Worm (Caenorhabditis elegans) whole organism, L4 larva: ENCODE measurements around the gene ZK1098.2.
A peak's percentile ranks its signal among the peaks of the same experiment; 100 is the strongest.

Source experiments
- F10B5.3 ChIP-seq: sonication (generic microtip); optimal IDR thresholded peaks from 2 replicates; lab custom pipeline; 2016; ENCODE audit warnings: mild to moderate bottlenecking, missing genetic modification characterization, missing compliant biosample characterization
- Y75B8A.6 ChIP-seq: fragments of 200-800 bp; sonication (Bioruptor generic); IDR thresholded peaks from 2 replicates; pipeline ENCODE4 v1.3.6; 2022; ENCODE audit warnings: missing genetic modification reagents, missing genetic modification characterization, missing compliant biosample characterization
- aha-1 ChIP-seq: fragments of 150-350 bp; peaks from one replicate; lab custom pipeline; 2014; ENCODE audit warnings: missing biosample characterization, missing genetic modification characterization
- aly-2 ChIP-seq: sonication (generic microtip); optimal IDR thresholded peaks from 2 replicates; lab custom pipeline; 2018; ENCODE audit warnings: missing biosample characterization, missing genetic modification characterization
- arid-1 ChIP-seq: fragments of 200-800 bp; sonication (Bioruptor generic); conservative IDR thresholded peaks from 2 replicates; pipeline ENCODE4 v1.3.6; 2022; ENCODE audit warnings: missing genetic modification reagents, missing genetic modification characterization, missing compliant biosample characterization
- attf-4 ChIP-seq: sonication (generic microtip); optimal IDR thresholded peaks from 3 replicates; lab custom pipeline; 2017; ENCODE audit warnings: missing biosample characterization, missing genetic modification characterization
- ceh-28 ChIP-seq: fragments of 150-350 bp; optimal IDR thresholded peaks from 2 replicates; lab custom pipeline; 2014; ENCODE audit warnings: missing biosample characterization, missing genetic modification reagents, missing genetic modification characterization
- ceh-44 ChIP-seq: fragments of 200-800 bp; sonication (Bioruptor generic); IDR thresholded peaks from 2 replicates; pipeline ENCODE4 v1.3.6; 2022; ENCODE audit warnings: missing genetic modification reagents, missing genetic modification characterization, missing compliant biosample characterization
- ceh-62 ChIP-seq: sonication (generic microtip); optimal IDR thresholded peaks from 2 replicates; lab custom pipeline; 2017; ENCODE audit warnings: missing biosample characterization, missing genetic modification characterization
- ceh-82 ChIP-seq: sonication (generic microtip); optimal IDR thresholded peaks from 2 replicates; lab custom pipeline; 2017; ENCODE audit warnings: missing biosample characterization, missing genetic modification characterization
- daf-19 ChIP-seq: fragments of 200-800 bp; sonication (Bioruptor generic); conservative IDR thresholded peaks from 2 replicates; pipeline ENCODE4 v1.3.6; 2022; ENCODE audit warnings: missing genetic modification characterization, missing compliant biosample characterization
- daf-8 ChIP-seq: fragments of 200-800 bp; sonication (Bioruptor generic); IDR thresholded peaks from 2 replicates; pipeline ENCODE4 v1.3.6; 2022; ENCODE audit warnings: missing genetic modification characterization, missing compliant biosample characterization
- dmd-9 ChIP-seq: fragments of 200-800 bp; sonication (Bioruptor generic); IDR thresholded peaks from 2 replicates; pipeline ENCODE4 v1.3.6; 2022; ENCODE audit warnings: missing genetic modification reagents, missing genetic modification characterization, missing compliant biosample characterization
- dpl-1 ChIP-seq: fragments of 150-350 bp; optimal IDR thresholded peaks from 2 replicates; lab custom pipeline; 2014; ENCODE audit warnings: missing biosample characterization, missing genetic modification reagents, missing genetic modification characterization
- dve-1 ChIP-seq: sonication (generic microtip); optimal IDR thresholded peaks from 2 replicates; lab custom pipeline; 2017; ENCODE audit warnings: antibody characterized with exemption, mild to moderate bottlenecking, missing genetic modification characterization, missing compliant biosample characterization; ENCODE audit not compliant: insufficient read depth
- fkh-10 ChIP-seq: fragments of 150-350 bp; optimal IDR thresholded peaks from 2 replicates; lab custom pipeline; 2014; ENCODE audit warnings: missing biosample characterization, missing genetic modification reagents, missing genetic modification characterization
- hif-1 ChIP-seq, 2 experiments: sonication (generic microtip); optimal IDR thresholded peaks; 2 replicates each; lab custom pipeline; 2016 to 2017; ENCODE audit warnings: missing compliant biosample characterization in 2 of 2, missing genetic modification characterization in 2 of 2, missing genetic modification reagents in 2 of 2, missing genotype in 2 of 2, mild to moderate bottlenecking in 1 of 2
- hlh-30 ChIP-seq: sonication (generic microtip); optimal IDR thresholded peaks from 2 replicates; lab custom pipeline; 2017; ENCODE audit warnings: antibody characterized with exemption, mild to moderate bottlenecking, missing genetic modification characterization, missing compliant biosample characterization; ENCODE audit not compliant: insufficient read depth
- lsy-2 ChIP-seq, 2 experiments: fragments of 150-350 bp in 1 of 2; sonication (generic microtip) in 1 of 2; optimal IDR thresholded peaks; 2 replicates each; lab custom pipeline; 2014 to 2017; ENCODE audit warnings: missing biosample characterization in 2 of 2, missing genetic modification characterization in 2 of 2
- madf-5 ChIP-seq, 2 experiments: fragments of 200-800 bp; sonication (Bioruptor generic); IDR thresholded peaks; 2 replicates each; pipeline ENCODE4 v1.3.6; 2022; ENCODE audit warnings: missing compliant biosample characterization in 2 of 2, missing genetic modification characterization in 2 of 2
- mdl-1 ChIP-seq, 2 experiments: fragments of 150-350 bp in 1 of 2; sonication (generic microtip) in 1 of 2; optimal IDR thresholded peaks; 2 replicates each; lab custom pipeline; 2014 to 2017; ENCODE audit warnings: missing biosample characterization in 2 of 2, missing genetic modification characterization in 2 of 2
- mdt-29 ChIP-seq: fragments of 200-800 bp; sonication (Bioruptor generic); IDR thresholded peaks from 2 replicates; pipeline ENCODE4 v1.3.6; 2022; ENCODE audit warnings: missing genetic modification reagents, missing genetic modification characterization, missing compliant biosample characterization
- mes-2 ChIP-seq: sonication (generic microtip); optimal IDR thresholded peaks from 2 replicates; lab custom pipeline; 2016; ENCODE audit warnings: missing genotype, mild to moderate bottlenecking, missing genetic modification characterization, missing compliant biosample characterization; ENCODE audit not compliant: poor library complexity, severe bottlenecking
- mxl-3 ChIP-seq: fragments of 200-800 bp; sonication (Bioruptor generic); optimal IDR thresholded peaks from 2 replicates; lab custom pipeline; 2018; ENCODE audit warnings: mild to moderate bottlenecking, missing genetic modification characterization, missing compliant biosample characterization
- nhr-102 ChIP-seq: sonication (generic microtip); optimal IDR thresholded peaks from 2 replicates; lab custom pipeline; 2016; ENCODE audit warnings: mild to moderate bottlenecking, missing genetic modification characterization, moderate library complexity, missing compliant biosample characterization
- nhr-11 ChIP-seq: fragments of 150-350 bp; optimal IDR thresholded peaks from 2 replicates; lab custom pipeline; 2014; ENCODE audit warnings: missing biosample characterization, missing genetic modification characterization
- nhr-237 ChIP-seq: sonication (generic microtip); optimal IDR thresholded peaks from 2 replicates; lab custom pipeline; 2017; ENCODE audit warnings: missing biosample characterization, missing genetic modification characterization
- nhr-25 ChIP-seq: sonication (generic microtip); optimal IDR thresholded peaks from 2 replicates; lab custom pipeline; 2017; ENCODE audit warnings: missing genetic modification characterization, mild to moderate bottlenecking, missing compliant biosample characterization, antibody characterized with exemption, moderate library complexity, borderline replicate concordance; ENCODE audit not compliant: insufficient read depth
- nhr-6 ChIP-seq: fragments of 150-350 bp; optimal IDR thresholded peaks from 2 replicates; lab custom pipeline; 2014; ENCODE audit warnings: missing biosample characterization, missing genetic modification characterization
- nhr-76 ChIP-seq: fragments of 150-350 bp; optimal IDR thresholded peaks from 2 replicates; lab custom pipeline; 2014; ENCODE audit warnings: missing biosample characterization, missing genetic modification characterization
- pqm-1 ChIP-seq: sonication (generic microtip); optimal IDR thresholded peaks from 2 replicates; lab custom pipeline; 2017; ENCODE audit warnings: missing biosample characterization, missing genetic modification characterization
- rbr-2 ChIP-seq: sonication (generic microtip); optimal IDR thresholded peaks from 2 replicates; lab custom pipeline; 2016; ENCODE audit warnings: missing genotype, missing genetic modification characterization, missing compliant biosample characterization
- set-16 ChIP-seq: fragments of 200-800 bp; sonication (Bioruptor generic); IDR thresholded peaks from 2 replicates; pipeline ENCODE4 v1.3.6; 2022; ENCODE audit warnings: missing genetic modification reagents, missing genetic modification characterization, missing compliant biosample characterization
- snpc-4 ChIP-seq: fragments of 150-350 bp; optimal IDR thresholded peaks from 2 replicates; lab custom pipeline; 2014; ENCODE audit warnings: missing biosample characterization, missing genetic modification characterization
- spr-3 ChIP-seq: fragments of 200-800 bp; sonication (Bioruptor generic); optimal IDR thresholded peaks from 2 replicates; lab custom pipeline; 2018; ENCODE audit warnings: mild to moderate bottlenecking, missing genetic modification characterization, missing compliant biosample characterization
- tag-97 ChIP-seq: fragments of 200-800 bp; sonication (Bioruptor generic); IDR thresholded peaks from 2 replicates; pipeline ENCODE4 v1.3.6; 2022; ENCODE audit warnings: missing genetic modification characterization, missing compliant biosample characterization
- unc-62 ChIP-seq, 3 experiments: fragments of 150-350 bp in 1 of 3; sonication (generic microtip); optimal IDR thresholded peaks in 2 of 3; peaks in 1 of 3; 1 replicate in 1 of 3; 2 replicates in 2 of 3; lab custom pipeline; 2014 to 2017; ENCODE audit warnings: missing biosample characterization in 3 of 3, missing genetic modification characterization in 3 of 3, missing genetic modification reagents in 3 of 3, missing genotype in 1 of 3
- zip-2 ChIP-seq: fragments of 150-350 bp; optimal IDR thresholded peaks from 2 replicates; lab custom pipeline; 2014; ENCODE audit warnings: missing biosample characterization, missing genetic modification characterization
- ztf-7 ChIP-seq: fragments of 150-350 bp; optimal IDR thresholded peaks from 2 replicates; lab custom pipeline; 2014; ENCODE audit warnings: missing biosample characterization, missing genetic modification characterization

The ZK1098.2 gene

DNA sequence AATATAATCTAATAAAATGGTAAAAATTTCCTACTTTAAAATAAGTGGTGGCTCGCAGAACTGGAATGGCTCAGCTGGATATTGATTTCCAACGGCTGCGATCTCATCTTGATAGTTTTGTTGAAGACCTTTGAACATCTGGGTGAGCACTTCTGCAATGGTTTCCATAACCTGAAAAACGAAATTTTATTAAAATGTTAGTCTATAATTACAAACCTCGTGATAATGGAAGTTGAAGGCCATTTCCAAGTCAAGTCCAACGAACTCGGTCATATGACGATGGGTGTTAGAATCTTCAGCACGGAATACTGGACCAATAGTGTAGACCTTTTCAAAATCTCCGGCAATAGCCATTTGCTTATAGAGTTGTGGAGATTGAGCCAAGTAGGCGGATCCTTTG, 39.2 kb upstream of the ZK1098.2 start:
- peak in 1 of 2 experiments; percentile 10 for TF ChIP-seq unc-62 (GFP tag; optimal IDR thresholded peaks at IDR 0.05 in 1 of 2; lab: Kevin White, UChicago)
- TF ChIP-seq unc-62 (tag; optimal IDR thresholded peaks at IDR 0.05; lab: Kevin White, UChicago): no peak
- TF ChIP-seq ceh-28 (tag; lab: Kevin White, UChicago): no peak

DNA sequence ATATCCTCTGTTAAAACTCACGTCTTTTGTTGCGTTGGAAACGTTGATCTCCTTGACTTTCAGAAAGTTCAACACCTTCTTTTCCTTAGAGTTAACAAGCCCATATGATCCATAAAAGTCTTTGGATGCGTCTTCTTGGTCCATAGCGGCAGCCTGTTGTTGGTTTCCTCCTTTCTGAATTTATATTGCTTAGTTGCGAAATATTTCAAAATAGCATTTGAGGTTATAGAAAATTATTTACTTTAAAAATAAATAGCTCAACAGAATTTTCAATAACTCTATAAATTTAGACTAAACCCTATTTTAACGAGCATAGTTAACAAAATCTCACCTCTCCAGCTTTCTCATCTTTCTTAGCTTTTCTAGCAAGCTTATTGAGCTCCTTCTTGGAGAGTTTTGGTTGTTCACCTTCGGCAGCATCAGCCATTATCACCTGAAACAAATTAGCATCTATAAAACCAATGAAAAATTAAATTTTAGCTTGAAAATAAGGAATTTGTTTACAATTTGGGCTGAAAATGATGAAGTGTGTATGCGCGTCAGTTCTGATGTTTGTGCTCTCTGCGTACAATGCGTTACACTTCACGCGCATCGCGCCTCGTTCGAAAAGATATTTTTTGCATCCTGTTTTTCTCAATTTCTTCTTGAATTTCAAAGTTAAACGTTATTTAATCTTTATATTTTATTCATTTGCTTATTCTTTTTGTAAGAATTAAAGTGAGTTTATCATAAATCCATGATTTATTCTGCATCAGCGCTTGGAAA, 38.0 kb upstream of the ZK1098.2 start, which contains the start of the genes dars-1 and ctr-9:
TSS of gene dars-1 (minus strand) at position 433 of the 765 bp plus-strand sequence.
TSS of gene ctr-9 (plus strand) at position 614 of the 765 bp plus-strand sequence.
- peak in 1 of 2 experiments; percentile 31 for TF ChIP-seq lsy-2 (tag; optimal IDR thresholded peaks at IDR 0.05; lab: Kevin White, UChicago)
- peak; percentile 43 for TF ChIP-seq dpl-1 (GFP tag; lab: Kevin White, UChicago)
- peak; percentile 91 for TF ChIP-seq zip-2 (tag; lab: Kevin White, UChicago)
- 0 out of 2 replicates have a peak, but pooled peaks have one; percentile 1 for TF ChIP-seq arid-1 (GFP tag; lab: Robert Waterston, UW)
- TF ChIP-seq aha-1 (tag; lab: Kevin White, UChicago): no peak
- TF ChIP-seq mes-2 (tag; lab: Kevin White, UChicago): peak; percentile 18
- TF ChIP-seq daf-19 (GFP tag; lab: Robert Waterston, UW): no peak
- no peak for TF ChIP-seq nhr-6 (tag; lab: Kevin White, UChicago)
- no peak for TF ChIP-seq dve-1 (tag; lab: Kevin White, UChicago)

DNA sequence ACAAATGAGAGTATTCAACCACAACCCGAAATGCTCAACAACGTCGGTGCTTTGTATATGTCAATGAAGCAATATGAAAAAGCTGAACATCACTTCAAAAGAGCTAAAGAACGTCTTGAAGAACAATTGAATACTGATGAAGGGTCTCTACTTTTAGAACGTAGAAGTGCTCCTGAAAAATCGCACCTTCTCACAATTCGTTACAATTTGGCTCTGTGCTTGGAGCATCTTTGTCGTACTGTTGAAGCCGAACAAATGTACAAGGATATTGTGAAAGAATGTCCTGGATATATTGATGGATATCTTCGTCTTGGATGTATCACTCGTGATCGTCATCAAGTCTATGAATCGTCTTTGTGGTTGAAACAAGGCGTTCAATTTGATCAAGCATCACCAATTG, 34.8 kb upstream of the ZK1098.2 start:
- peak; percentile 78 for TF ChIP-seq aha-1 (tag; lab: Kevin White, UChicago)
- peak in 1 of 2 experiments; percentile 97 for TF ChIP-seq unc-62 (GFP tag; optimal IDR thresholded peaks at IDR 0.05 in 1 of 2; lab: Kevin White, UChicago)
- TF ChIP-seq unc-62 (tag; optimal IDR thresholded peaks at IDR 0.05; lab: Kevin White, UChicago): no peak
- no peak for TF ChIP-seq arid-1 (GFP tag; lab: Robert Waterston, UW)
- TF ChIP-seq ceh-44: no peak

DNA sequence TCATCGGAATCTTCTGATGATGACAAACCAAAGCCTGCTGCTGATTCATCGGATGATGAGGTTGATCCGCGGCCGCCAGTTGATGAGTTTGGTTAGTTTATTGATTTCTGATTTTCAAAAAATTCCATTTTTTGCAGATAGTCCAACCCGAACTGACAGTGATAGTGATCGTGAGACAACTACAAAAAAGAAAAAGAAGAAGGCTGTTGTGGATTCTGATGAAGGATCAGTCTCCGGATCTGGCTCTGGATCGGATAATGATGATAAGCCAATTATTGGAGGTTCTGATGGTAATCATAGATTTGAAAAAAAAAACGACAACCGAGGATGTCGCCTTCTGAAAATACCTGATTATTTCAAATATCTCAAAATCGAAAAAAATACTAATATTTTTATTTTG, 32.9 kb upstream of the ZK1098.2 start:
- TF ChIP-seq dpl-1 (GFP tag; lab: Kevin White, UChicago) (no peak), aha-1 (tag; lab: Kevin White, UChicago) (peak; percentile 64)

DNA sequence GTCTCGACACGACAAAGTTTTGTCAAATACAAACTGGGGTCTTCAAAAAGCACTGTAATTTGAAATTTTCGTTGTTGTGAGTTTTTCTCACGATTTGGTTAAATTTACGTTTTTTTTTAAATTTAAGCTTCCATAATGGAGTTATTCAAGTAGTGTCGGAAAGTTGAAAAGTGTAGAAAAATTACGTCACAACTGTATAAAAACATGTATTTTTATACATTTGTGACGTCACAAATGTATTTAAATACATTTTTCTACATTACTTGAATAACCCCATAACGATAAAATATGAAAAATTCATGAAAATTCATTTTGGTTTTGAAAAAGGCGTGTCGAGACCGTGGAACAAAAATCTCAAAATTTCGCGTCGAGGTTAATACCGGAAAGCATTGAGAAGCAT, 31.5 kb upstream of the ZK1098.2 start:
- TF ChIP-seq ceh-62: no peak
- TF ChIP-seq Y75B8A.6 (GFP tag; lab: Robert Waterston, UW): no peak
- no peak for TF ChIP-seq nhr-76 (tag; lab: Kevin White, UChicago)
- no peak for TF ChIP-seq ztf-7 (tag; lab: Kevin White, UChicago)
- no peak for TF ChIP-seq pqm-1
- no peak for TF ChIP-seq nhr-237 (tag; lab: Kevin White, UChicago)
- TF ChIP-seq mdl-1 (tag; optimal IDR thresholded peaks at IDR 0.05; lab: Kevin White, UChicago): no peak
- no peak for TF ChIP-seq hif-1 (tag; optimal IDR thresholded peaks at IDR 0.05; lab: Kevin White, UChicago)
- no peak for TF ChIP-seq snpc-4
- no peak for TF ChIP-seq daf-8 (GFP tag; lab: Robert Waterston, UW)
- no peak for TF ChIP-seq aly-2 (tag; lab: Kevin White, UChicago)
- no peak for TF ChIP-seq rbr-2 (tag; lab: Kevin White, UChicago)
- no peak for TF ChIP-seq dmd-9 (GFP tag; lab: Robert Waterston, UW)
- no peak for TF ChIP-seq ceh-28 (tag; lab: Kevin White, UChicago)
- TF ChIP-seq, all 104 proteins: peak for 0

DNA sequence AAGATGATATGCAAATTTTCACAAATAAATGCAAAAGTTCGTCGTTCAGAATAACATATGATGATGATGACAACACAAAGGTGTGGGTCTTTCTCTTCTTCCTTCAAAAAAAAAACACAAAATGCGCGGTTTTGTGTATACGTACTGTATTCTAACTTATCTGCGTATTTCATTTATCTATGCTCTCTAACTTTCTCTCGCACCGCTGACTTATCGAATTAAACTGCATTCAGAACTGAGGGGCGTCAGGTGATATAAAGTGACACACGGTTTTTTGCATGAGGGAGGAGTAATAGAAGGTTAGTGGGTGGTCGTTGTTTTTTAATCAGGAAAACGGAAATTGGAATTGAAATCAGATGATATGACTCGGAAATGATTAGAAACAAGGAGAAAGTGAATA, 28.7 kb upstream of the ZK1098.2 start, which contains the start of gene sod-4:
TSS of gene sod-4 (minus strand) at position 109 of the 400 bp plus-strand sequence.
- no peak for TF ChIP-seq set-16 (GFP tag; lab: Robert Waterston, UW)
- no peak for TF ChIP-seq nhr-25 (tag; lab: Kevin White, UChicago)
- TF ChIP-seq lsy-2 (tag; optimal IDR thresholded peaks at IDR 0.05; lab: Kevin White, UChicago): no peak
- TF ChIP-seq mxl-3 (GFP tag; lab: Kevin White, UChicago): peak; percentile 27
- TF ChIP-seq spr-3: no peak
- TF ChIP-seq hlh-30 (tag; lab: Kevin White, UChicago): peak; percentile 86
- no peak for TF ChIP-seq nhr-11 (tag; lab: Kevin White, UChicago)
- TF ChIP-seq mdl-1 (tag; optimal IDR thresholded peaks at IDR 0.05; lab: Kevin White, UChicago): no peak
- no peak for TF ChIP-seq nhr-6 (tag; lab: Kevin White, UChicago)
- no peak for TF ChIP-seq attf-4 (tag; lab: Kevin White, UChicago)
- no peak for TF ChIP-seq zip-2 (tag; lab: Kevin White, UChicago)
- no peak for TF ChIP-seq madf-5 (GFP tag; IDR thresholded peaks at IDR 0.05; lab: Robert Waterston, UW)
- no peak for TF ChIP-seq tag-97 (GFP tag; lab: Robert Waterston, UW)
- TF ChIP-seq ceh-82 (tag; lab: Kevin White, UChicago): no peak
- no peak for TF ChIP-seq nhr-102 (tag; lab: Kevin White, UChicago)
- TF ChIP-seq fkh-10 (GFP tag; lab: Kevin White, UChicago): no peak
- TF ChIP-seq mdt-29 (GFP tag; lab: Robert Waterston, UW): no peak
- TF ChIP-seq F10B5.3 (tag; lab: Kevin White, UChicago): no peak
